Worm (Caenorhabditis elegans) whole organism, L1 larva: ENCODE measurements around the gene aat-6.

Experiments
- C04F5.9 ChIP-seq: sonication (generic microtip); optimal IDR thresholded peaks from 2 replicates; lab custom pipeline; 2016; ENCODE audit warnings: missing genetic modification characterization, missing compliant biosample characterization
- aly-2 ChIP-seq: fragments of 150-350 bp; optimal IDR thresholded peaks from 2 replicates; lab custom pipeline; 2014; ENCODE audit warnings: missing biosample characterization, missing genetic modification characterization
- blmp-1 ChIP-seq: fragments of 150-350 bp; optimal IDR thresholded peaks from 2 replicates; lab custom pipeline; 2014; ENCODE audit warnings: missing biosample characterization, missing genetic modification characterization
- ceh-63 ChIP-seq: fragments of 200-800 bp; sonication (Bioruptor generic); optimal IDR thresholded peaks from 2 replicates; lab custom pipeline; 2018; ENCODE audit warnings: mild to moderate bottlenecking, missing genetic modification characterization, missing compliant biosample characterization
- ceh-8 ChIP-seq: fragments of 200-800 bp; sonication (Bioruptor generic); optimal IDR thresholded peaks from 2 replicates; lab custom pipeline; 2018; ENCODE audit warnings: mild to moderate bottlenecking, missing genetic modification characterization, moderate library complexity, missing compliant biosample characterization
- ceh-82 ChIP-seq, 3 experiments: fragments of 150-350 bp in 1 of 3; sonication (generic microtip) in 2 of 3; optimal IDR thresholded peaks; 2 replicates each; lab custom pipeline; 2014 to 2017; ENCODE audit warnings: missing biosample characterization in 3 of 3, missing genetic modification characterization in 3 of 3
- ceh-88 ChIP-seq: fragments of 200-800 bp; sonication (Bioruptor generic); IDR thresholded peaks from 2 replicates; pipeline ENCODE4 v1.3.6; 2022; ENCODE audit warnings: missing genetic modification characterization, missing compliant biosample characterization
- ceh-90 ChIP-seq: sonication (generic microtip); optimal IDR thresholded peaks from 2 replicates; lab custom pipeline; 2016; ENCODE audit warnings: missing genetic modification characterization, missing compliant biosample characterization
- ces-1 ChIP-seq: fragments of 150-350 bp; optimal IDR thresholded peaks from 2 replicates; lab custom pipeline; 2014; ENCODE audit warnings: missing biosample characterization, missing genetic modification reagents, missing genetic modification characterization
- dpl-1 ChIP-seq, 3 experiments: fragments of 150-350 bp in 2 of 3; sonication (generic microtip) in 1 of 3; optimal IDR thresholded peaks; 2 replicates each; lab custom pipeline; 2014 to 2017; ENCODE audit warnings: missing biosample characterization in 3 of 3, missing genetic modification characterization in 3 of 3, missing genetic modification reagents in 3 of 3
- dsc-1 ChIP-seq: sonication (generic microtip); optimal IDR thresholded peaks from 2 replicates; lab custom pipeline; 2016; ENCODE audit warnings: mild to moderate bottlenecking, missing genetic modification characterization, missing compliant biosample characterization
- efl-1 ChIP-seq, 4 experiments: fragments of 150-350 bp; optimal IDR thresholded peaks in 3 of 4; peaks in 1 of 4; 1 replicate in 1 of 4; 2 replicates in 3 of 4; lab custom pipeline; 2014; ENCODE audit warnings: missing biosample characterization in 2 of 4, missing genetic modification characterization in 2 of 4, missing genetic modification reagents in 2 of 4
- egl-13 ChIP-seq: sonication (generic microtip); optimal IDR thresholded peaks from 2 replicates; lab custom pipeline; 2016; ENCODE audit warnings: missing genotype, missing genetic modification reagents, missing genetic modification characterization, missing compliant biosample characterization
- elt-3 ChIP-seq, 6 experiments: fragments of 150-350 bp in 1 of 6; sonication (generic microtip); optimal IDR thresholded peaks; 2 replicates each; lab custom pipeline; 2017 to 2018; ENCODE audit warnings: missing biosample characterization in 6 of 6, missing genetic modification characterization in 6 of 6, inconsistent platforms in 1 of 6
- fkh-10 ChIP-seq: sonication (generic microtip); optimal IDR thresholded peaks from 2 replicates; lab custom pipeline; 2017; ENCODE audit warnings: missing biosample characterization, missing genetic modification reagents, missing genetic modification characterization
- fkh-4 ChIP-seq: sonication (generic microtip); optimal IDR thresholded peaks from 2 replicates; lab custom pipeline; 2016; ENCODE audit warnings: missing compliant biosample characterization, missing genetic modification characterization, borderline replicate concordance
- grh-1 ChIP-seq: fragments of 200-800 bp; sonication (Bioruptor generic); IDR thresholded peaks from 2 replicates; pipeline ENCODE4 v1.3.6; 2022; ENCODE audit warnings: missing genetic modification reagents, missing genetic modification characterization, missing compliant biosample characterization
- hlh-17 ChIP-seq: fragments of 200-800 bp; sonication (Bioruptor generic); optimal IDR thresholded peaks from 2 replicates; lab custom pipeline; 2018; ENCODE audit warnings: missing genetic modification characterization, mild to moderate bottlenecking, missing compliant biosample characterization, moderate library complexity, borderline replicate concordance
- lin-14 ChIP-seq: fragments of 200-800 bp; sonication (Bioruptor generic); optimal IDR thresholded peaks from 2 replicates; lab custom pipeline; 2018; ENCODE audit warnings: mild to moderate bottlenecking, missing genetic modification characterization, moderate library complexity, missing compliant biosample characterization
- lin-15B ChIP-seq: fragments of 150-350 bp; sonication (generic microtip); optimal IDR thresholded peaks from 3 replicates; lab custom pipeline; 2014; ENCODE audit warnings: missing biosample characterization, missing genetic modification characterization
- lsy-2 ChIP-seq, 2 experiments: fragments of 150-350 bp; optimal IDR thresholded peaks; 2 replicates each; lab custom pipeline; 2014; ENCODE audit warnings: missing biosample characterization in 2 of 2, missing genetic modification characterization in 2 of 2
- mef-2 ChIP-seq: fragments of 150-350 bp; optimal IDR thresholded peaks from 2 replicates; lab custom pipeline; 2014; ENCODE audit warnings: missing biosample characterization, missing genetic modification characterization
- mep-1 ChIP-seq: fragments of 150-350 bp; optimal IDR thresholded peaks from 2 replicates; lab custom pipeline; 2014; ENCODE audit warnings: missing biosample characterization, missing genetic modification characterization
- nhr-12 ChIP-seq: sonication (generic microtip); optimal IDR thresholded peaks from 2 replicates; lab custom pipeline; 2017; ENCODE audit warnings: missing biosample characterization, missing genetic modification characterization
- nhr-19 ChIP-seq: fragments of 200-800 bp; sonication (Bioruptor generic); conservative IDR thresholded peaks from 2 replicates; pipeline ENCODE4 v1.3.6; 2022; ENCODE audit warnings: missing genetic modification characterization, missing compliant biosample characterization
- nhr-20 ChIP-seq: sonication (generic microtip); optimal IDR thresholded peaks from 2 replicates; lab custom pipeline; 2016; ENCODE audit warnings: mild to moderate bottlenecking, missing genetic modification characterization, missing compliant biosample characterization
- nhr-28 ChIP-seq: fragments of 150-350 bp; optimal IDR thresholded peaks from 2 replicates; lab custom pipeline; 2014; ENCODE audit warnings: missing biosample characterization, missing genetic modification characterization
- nhr-47 ChIP-seq: sonication (generic microtip); optimal IDR thresholded peaks from 2 replicates; lab custom pipeline; 2016; ENCODE audit warnings: mild to moderate bottlenecking, missing genetic modification characterization, moderate library complexity, missing compliant biosample characterization
- nhr-71 ChIP-seq: sonication (generic microtip); optimal IDR thresholded peaks from 2 replicates; lab custom pipeline; 2016; ENCODE audit warnings: mild to moderate bottlenecking, missing genetic modification characterization, moderate library complexity, missing compliant biosample characterization
- nhr-77 ChIP-seq: fragments of 150-350 bp; optimal IDR thresholded peaks from 2 replicates; lab custom pipeline; 2014; ENCODE audit warnings: missing biosample characterization, missing genetic modification characterization
- nhr-84 ChIP-seq: sonication (generic microtip); optimal IDR thresholded peaks from 2 replicates; lab custom pipeline; 2017; ENCODE audit warnings: missing biosample characterization, missing genetic modification characterization
- nhr-85 ChIP-seq: sonication (generic microtip); peaks from one replicate; lab custom pipeline; 2016; ENCODE audit warnings: missing genetic modification characterization, inconsistent platforms, missing compliant biosample characterization
- pag-3 ChIP-seq: sonication (generic microtip); optimal IDR thresholded peaks from 2 replicates; lab custom pipeline; 2017; ENCODE audit warnings: missing genetic modification characterization, mild to moderate bottlenecking, missing compliant biosample characterization, antibody characterized with exemption, borderline replicate concordance; ENCODE audit not compliant: insufficient read depth
- rnt-1 ChIP-seq: sonication (generic microtip); optimal IDR thresholded peaks from 2 replicates; lab custom pipeline; 2016; ENCODE audit warnings: mild to moderate bottlenecking, missing genetic modification characterization, moderate library complexity, missing compliant biosample characterization
- skn-1 ChIP-seq: fragments of 150-350 bp; optimal IDR thresholded peaks from 2 replicates; lab custom pipeline; 2014; ENCODE audit warnings: missing biosample characterization, missing genetic modification characterization
- snu-23 ChIP-seq: sonication (generic microtip); optimal IDR thresholded peaks from 2 replicates; lab custom pipeline; 2016; ENCODE audit warnings: missing genetic modification characterization, missing compliant biosample characterization
- unc-130 ChIP-seq: fragments of 150-350 bp; optimal IDR thresholded peaks from 2 replicates; lab custom pipeline; 2017; ENCODE audit warnings: missing biosample characterization, missing genetic modification characterization, inconsistent platforms
- unc-98 ChIP-seq: fragments of 200-800 bp; sonication (Bioruptor generic); IDR thresholded peaks from 2 replicates; pipeline ENCODE4 v1.3.6; 2022; ENCODE audit warnings: missing genetic modification characterization, missing compliant biosample characterization
- zag-1 ChIP-seq: fragments of 150-350 bp; optimal IDR thresholded peaks from 2 replicates; lab custom pipeline; 2014; ENCODE audit warnings: missing biosample characterization, missing genetic modification characterization
- ztf-11 ChIP-seq, 2 experiments: sonication (generic microtip); optimal IDR thresholded peaks; 2 replicates each; lab custom pipeline; 2016 to 2017; ENCODE audit warnings: missing genetic modification characterization in 2 of 2, missing biosample characterization in 1 of 2, missing compliant biosample characterization in 1 of 2
- ztf-4 ChIP-seq: fragments of 150-350 bp; optimal IDR thresholded peaks from 2 replicates; lab custom pipeline; 2014; ENCODE audit warnings: missing biosample characterization, missing genetic modification characterization

aat-6 gene

ce11 chrV:11514677-11515076 lies 44.2 kb upstream of the aat-6 start, which contains the start of gene C55A6.6:
C55A6.6 (minus strand) TSS chrV:11514737.
- TF ChIP-seq fkh-4 (tag; lab: Kevin White, UChicago) (no peak), nhr-84 (tag; lab: Kevin White, UChicago) (no peak), lin-14 (GFP tag; lab: Kevin White, UChicago) (no peak), ceh-90 (no peak), ceh-82 (tag; optimal IDR thresholded peaks at IDR 0.05; lab: Kevin White, UChicago) (no peak), zag-1 (tag; lab: Kevin White, UChicago) (no peak), mep-1 (tag; lab: Kevin White, UChicago) (no peak), ceh-8 (no peak), rnt-1 (tag; lab: Kevin White, UChicago) (no peak)

ce11 chrV:11513432-11513831 lies 43.0 kb upstream of the aat-6 start, which contains the start of gene C55A6.3:
C55A6.3 (minus strand) TSS chrV:11513532.
- TF ChIP-seq unc-98 (GFP tag; lab: Robert Waterston, UW) = no peak
- no peak for TF ChIP-seq ztf-11 (tag; optimal IDR thresholded peaks at IDR 0.05; lab: Kevin White, UChicago)
- TF ChIP-seq zag-1 (tag; lab: Kevin White, UChicago) = no peak
- no peak for TF ChIP-seq ces-1
- no peak for TF ChIP-seq C04F5.9
- TF ChIP-seq aly-2 = no peak
- no peak for TF ChIP-seq nhr-47
- no peak for TF ChIP-seq lin-15B (tag; lab: Kevin White, UChicago)
- TF ChIP-seq ceh-88 (GFP tag; lab: Robert Waterston, UW) = no peak
- no peak for TF ChIP-seq nhr-77
- TF ChIP-seq lin-14 (GFP tag; lab: Kevin White, UChicago) = no peak
- no peak for TF ChIP-seq ceh-63 (GFP tag; lab: Kevin White, UChicago)
- no peak for TF ChIP-seq dpl-1 (GFP tag; optimal IDR thresholded peaks at IDR 0.05; lab: Kevin White, UChicago)
- no peak for TF ChIP-seq nhr-19
- TF ChIP-seq ztf-4 (tag; lab: Kevin White, UChicago) = no peak
- TF ChIP-seq dsc-1 (tag; lab: Kevin White, UChicago) = no peak
- TF ChIP-seq nhr-28 (tag; lab: Kevin White, UChicago) = no peak

- TF ChIP-seq blmp-1 = peak; percentile 62
- peak; percentile 21 for TF ChIP-seq skn-1 (tag; lab: Kevin White, UChicago)
- TF ChIP-seq lin-14 (GFP tag; lab: Kevin White, UChicago) = peak; percentile 55
- TF ChIP-seq elt-3 (tag; optimal IDR thresholded peaks at IDR 0.05; lab: Kevin White, UChicago) = peak in 3 of 6 experiments; percentile 6 to 62 (median 62)
- TF ChIP-seq egl-13 = no peak
- peak; percentile 7 for TF ChIP-seq nhr-20 (tag; lab: Kevin White, UChicago)
- no peak for TF ChIP-seq ceh-82 (tag; optimal IDR thresholded peaks at IDR 0.05; lab: Kevin White, UChicago)
- peak; percentile 5 for TF ChIP-seq snu-23
- no peak for TF ChIP-seq mef-2 (tag; lab: Kevin White, UChicago)
- peak; percentile 77 for TF ChIP-seq nhr-85 (tag; lab: Kevin White, UChicago)
- TF ChIP-seq pag-3 (tag; lab: Kevin White, UChicago) = peak; percentile 57
- TF ChIP-seq efl-1 (optimal IDR thresholded peaks at IDR 0.05; lab: Kevin White, UChicago) = no peak
- peak in 1 of 2 experiments; percentile 70 for TF ChIP-seq efl-1 (GFP tag; optimal IDR thresholded peaks at IDR 0.05 in 1 of 2; lab: Kevin White, UChicago)
Measured at ce11 chrV:11508773-11509172, 38.3 kb upstream of the aat-6 start, which contains the start of gene ttll-5. ttll-5 (plus strand) TSS chrV:11509060.

ce11 chrV:11506347-11506746 lies 35.9 kb upstream of the aat-6 start:
- TF ChIP-seq nhr-71 (tag; lab: Kevin White, UChicago) (peak; percentile 72), fkh-10 (no peak), dsc-1 (tag; lab: Kevin White, UChicago) (peak; percentile 98), efl-1 (optimal IDR thresholded peaks at IDR 0.05; lab: Kevin White, UChicago) (peak in 1 of 2 experiments; percentile 18), efl-1 (GFP tag; optimal IDR thresholded peaks at IDR 0.05 in 1 of 2; lab: Kevin White, UChicago) (no peak), mep-1 (tag; lab: Kevin White, UChicago) (peak; percentile 43), lin-14 (GFP tag; lab: Kevin White, UChicago) (peak; percentile 88), lsy-2 (tag; optimal IDR thresholded peaks at IDR 0.05; lab: Kevin White, UChicago) (peak; percentile 30 to 56), fkh-4 (tag; lab: Kevin White, UChicago) (peak; percentile 85), unc-130 (tag; lab: Kevin White, UChicago) (peak; percentile 27), nhr-12 (tag; lab: Kevin White, UChicago) (no peak), snu-23 (peak; percentile 40), nhr-19 (peak; percentile 48), hlh-17 (GFP tag; lab: Kevin White, UChicago) (no peak), nhr-20 (tag; lab: Kevin White, UChicago) (peak; percentile 33), grh-1 (GFP tag; lab: Robert Waterston, UW) (no peak), rnt-1 (tag; lab: Kevin White, UChicago) (peak; percentile 61)
- TF ChIP-seq, all 84 proteins: peak for 12
